Worm (Caenorhabditis elegans) whole organism, late embryonic: ENCODE results near the gene Y116A8C.468.

ENCODE experiments used
- ama-1 ChIP-seq: fragments of 150-350 bp; optimal IDR thresholded peaks from 2 replicates; lab custom pipeline; 2014
- ceh-2 ChIP-seq: sonication (generic microtip); optimal IDR thresholded peaks from 2 replicates; lab custom pipeline; 2016; ENCODE audit warnings: missing genotype, missing genetic modification characterization, missing compliant biosample characterization
- ceh-30 ChIP-seq: fragments of 150-350 bp; optimal IDR thresholded peaks from 2 replicates; lab custom pipeline; 2014; ENCODE audit warnings: missing biosample characterization, missing genetic modification characterization
- ceh-48 ChIP-seq: sonication (generic microtip); optimal IDR thresholded peaks from 2 replicates; lab custom pipeline; 2016; ENCODE audit warnings: missing genetic modification characterization, inconsistent platforms, missing compliant biosample characterization
- ceh-6 ChIP-seq: fragments of 200-800 bp; sonication (Bioruptor generic); optimal IDR thresholded peaks from 2 replicates; lab custom pipeline; 2018; ENCODE audit warnings: mild to moderate bottlenecking, missing genetic modification characterization, missing compliant biosample characterization
- hlh-15 ChIP-seq: sonication (generic microtip); optimal IDR thresholded peaks from 2 replicates; lab custom pipeline; 2016; ENCODE audit warnings: missing genetic modification characterization, missing compliant biosample characterization
- hlh-30 ChIP-seq: sonication (generic microtip); optimal IDR thresholded peaks from 2 replicates; lab custom pipeline; 2017; ENCODE audit warnings: antibody characterized with exemption, missing genetic modification characterization, missing compliant biosample characterization; ENCODE audit not compliant: insufficient read depth
- pha-4 ChIP-seq: fragments of 150-350 bp; optimal IDR thresholded peaks from 2 replicates; lab custom pipeline; 2018; ENCODE audit warnings: missing biosample characterization, missing genetic modification reagents, missing genetic modification characterization
- pqm-1 ChIP-seq: sonication (generic microtip); optimal IDR thresholded peaks from 2 replicates; lab custom pipeline; 2016; ENCODE audit warnings: missing genetic modification characterization, missing compliant biosample characterization
- rnt-1 ChIP-seq: sonication (generic microtip); optimal IDR thresholded peaks from 2 replicates; lab custom pipeline; 2016; ENCODE audit warnings: missing genetic modification characterization, missing compliant biosample characterization
- sox-4 ChIP-seq: sonication (generic microtip); optimal IDR thresholded peaks from 2 replicates; lab custom pipeline; 2017; ENCODE audit warnings: mild to moderate bottlenecking, missing genetic modification characterization, inconsistent platforms, missing compliant biosample characterization
- unc-3 ChIP-seq, 2 experiments: fragments of 200-800 bp in 1 of 2; sonication (Bioruptor generic) in 1 of 2; sonication (generic microtip) in 1 of 2; conservative IDR thresholded peaks in 1 of 2; optimal IDR thresholded peaks in 1 of 2; 2 replicates each; pipeline versions ENCODE4 v1.3.6 to Lab custom; 2016 to 2022; ENCODE audit warnings: missing compliant biosample characterization in 2 of 2, missing genetic modification characterization in 2 of 2, missing genetic modification reagents in 1 of 2
- unc-86 ChIP-seq: sonication (generic microtip); optimal IDR thresholded peaks from 2 replicates; lab custom pipeline; 2016; ENCODE audit warnings: missing genetic modification characterization, missing compliant biosample characterization

DNA sequence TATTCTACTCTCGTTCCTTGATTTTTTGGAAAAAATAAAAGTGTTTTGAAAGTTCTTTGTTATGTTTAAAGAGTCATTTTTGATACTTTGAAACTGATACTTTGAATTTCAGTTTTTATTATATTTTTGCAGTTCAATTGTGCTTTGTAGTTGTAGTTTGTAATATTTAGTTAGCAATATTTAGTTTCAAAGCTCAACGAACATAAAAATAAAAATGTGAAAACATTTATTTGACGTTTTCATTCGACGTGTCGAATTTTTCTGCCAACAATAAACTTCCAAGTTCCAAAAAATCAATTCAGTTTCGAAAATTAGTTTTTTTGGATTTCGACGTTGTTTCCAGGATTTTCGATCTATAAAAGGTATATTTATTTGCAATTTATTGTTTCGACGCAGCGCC is 1.9 kb downstream of the Y116A8C.468 start, which contains the start of gene nep-23:
- no peak for TF ChIP-seq hlh-30
- TF ChIP-seq unc-86 (tag; lab: Kevin White, UChicago): no peak
- no peak for TF ChIP-seq ama-1
- TF ChIP-seq pqm-1 (tag; lab: Kevin White, UChicago): no peak
- no peak for TF ChIP-seq pha-4
- TF ChIP-seq ceh-2 (tag; lab: Kevin White, UChicago): no peak
- no peak for TF ChIP-seq sox-4
- no peak for TF ChIP-seq ceh-6
- no peak for TF ChIP-seq hlh-15 (tag; lab: Kevin White, UChicago)
- no peak for TF ChIP-seq unc-3 (GFP tag; conservative IDR thresholded peaks at IDR 0.05; lab: Robert Waterston, UW)
- no peak for TF ChIP-seq unc-3 (tag; optimal IDR thresholded peaks at IDR 0.05; lab: Kevin White, UChicago)
- no peak for TF ChIP-seq rnt-1 (tag; lab: Kevin White, UChicago)
- no peak for TF ChIP-seq ceh-30
- TF ChIP-seq ceh-48 (tag; lab: Kevin White, UChicago): no peak
